Worm (Caenorhabditis elegans) whole organism, late embryonic: ENCODE data around the gene mrps-2.

ENCODE experiments used
- dve-1 ChIP-seq: sonication (generic microtip); optimal IDR thresholded peaks from 2 replicates; lab custom pipeline; 2017; ENCODE audit warnings: antibody characterized with exemption, mild to moderate bottlenecking, missing genetic modification characterization, missing compliant biosample characterization
- hlh-15 ChIP-seq: sonication (generic microtip); optimal IDR thresholded peaks from 2 replicates; lab custom pipeline; 2016; ENCODE audit warnings: missing genetic modification characterization, missing compliant biosample characterization
- nfya-1 ChIP-seq: sonication (generic microtip); optimal IDR thresholded peaks from 2 replicates; lab custom pipeline; 2017; ENCODE audit warnings: missing genetic modification characterization, mild to moderate bottlenecking, missing compliant biosample characterization, antibody characterized with exemption, moderate library complexity
- nhr-11 ChIP-seq: fragments of 150-350 bp; optimal IDR thresholded peaks from 2 replicates; lab custom pipeline; 2014; ENCODE audit warnings: missing biosample characterization, missing genetic modification characterization
- nhr-232 ChIP-seq: sonication (generic microtip); optimal IDR thresholded peaks from 2 replicates; lab custom pipeline; 2016; ENCODE audit warnings: missing genetic modification characterization, missing compliant biosample characterization

- no peak for TF ChIP-seq nhr-232 (tag; lab: Kevin White, UChicago)
- no peak for TF ChIP-seq hlh-15 (tag; lab: Kevin White, UChicago)
- no peak for TF ChIP-seq dve-1 (tag; lab: Kevin White, UChicago)
- no peak for TF ChIP-seq nhr-11 (tag; lab: Kevin White, UChicago)
- TF ChIP-seq nfya-1 (tag; lab: Kevin White, UChicago), result no peak
Observed at ce11 chrV:8426210-8426609, 39.3 kb upstream of the mrps-2 start.
